6 fruit fly cellular contexts compared by ENCODE assay signal in the genomic region with DNA sequence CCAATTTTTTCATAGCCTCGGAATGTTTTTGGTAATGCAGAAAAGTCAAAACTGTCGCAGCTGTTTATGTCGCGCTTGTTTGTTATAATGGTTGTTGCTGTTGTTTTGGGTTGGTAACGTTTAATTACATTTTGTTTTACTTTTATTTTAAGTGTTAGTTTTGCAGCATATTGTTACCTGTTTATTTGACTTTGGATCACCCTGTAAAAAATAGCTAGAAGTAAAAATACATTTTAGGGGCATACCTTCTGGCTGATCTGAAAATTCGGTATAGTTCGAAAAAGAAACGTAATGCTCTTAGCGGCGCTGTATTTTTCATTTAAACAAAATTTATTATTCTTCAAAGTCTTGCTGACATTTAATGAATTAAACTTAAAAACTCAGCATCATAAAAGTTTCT.
TF ChIP-seq lines count a peak whose summit lies in the region.

No protein-coding gene starts in this region.

- TF ChIP-seq CTCF in S2 (optimal IDR thresholded peaks at IDR 0.05; lab: Kevin White, UChicago) = peak; percentile 69 to 88
- peak; percentile 92 for TF ChIP-seq CTCF in whole organism, embryonic (GFP tag; optimal IDR thresholded peaks at IDR 0.05; lab: Kevin White, UChicago)

TF ChIP-seq in whole organism, adult, 20 proteins besides CTCF, POLR2A, EP300 and RAD21:
- TF ChIP-seq tj (GFP tag; optimal IDR thresholded peaks at IDR 0.05; lab: Kevin White, UChicago) = no peak
- no peak for TF ChIP-seq Mnt (GFP tag; optimal IDR thresholded peaks at IDR 0.05; lab: Kevin White, UChicago)
- TF ChIP-seq ovo (GFP tag; optimal IDR thresholded peaks at IDR 0.05; lab: Kevin White, UChicago) = no peak
- no peak for TF ChIP-seq CG12768 (GFP tag; optimal IDR thresholded peaks at IDR 0.05; lab: Kevin White, UChicago)
- peak; percentile 12 for TF ChIP-seq toe (GFP tag; optimal IDR thresholded peaks at IDR 0.05; lab: Kevin White, UChicago)
- peak; percentile 44 for TF ChIP-seq bab1 (GFP tag; optimal IDR thresholded peaks at IDR 0.05; lab: Kevin White, UChicago)
- no peak for TF ChIP-seq CG33017 (tag; optimal IDR thresholded peaks at IDR 0.05; lab: Kevin White, UChicago)
- TF ChIP-seq CG1620 (GFP tag; optimal IDR thresholded peaks at IDR 0.05; lab: Kevin White, UChicago) = no peak
- TF ChIP-seq kay (GFP tag; lab: Kevin White, UChicago; ENCODE audit: borderline replicate concordance) = no peak
- TF ChIP-seq pad (GFP tag; optimal IDR thresholded peaks at IDR 0.05; lab: Kevin White, UChicago) = no peak
- TF ChIP-seq cnc (optimal IDR thresholded peaks at IDR 0.05; lab: Kevin White, UChicago) = no peak

TF ChIP-seq in whole organism, embryonic, 481 proteins besides CTCF, POLR2A, EP300 and RAD21 (continues in another document):
- TF ChIP-seq CG11560 (tag; IDR thresholded peaks at IDR 0.05; lab: Robert Waterston, UW) (no peak), zen (tag; optimal IDR thresholded peaks at IDR 0.05; lab: Kevin White, UChicago) (peak; percentile 0), CG8765 (GFP tag; IDR thresholded peaks at IDR 0.05; lab: Robert Waterston, UW) (0 out of 2 replicates have a peak, but pooled peaks have one; percentile 10), CG4424 (GFP tag; optimal IDR thresholded peaks at IDR 0.05; lab: Kevin White, UChicago) (peak; percentile 8), Sry-β (GFP tag; optimal IDR thresholded peaks at IDR 0.05; lab: Kevin White, UChicago) (peak; percentile 49), row (GFP tag; IDR thresholded peaks at IDR 0.05; lab: Robert Waterston, UW) (peak; percentile 31; the same call in 2 of the 3 replicates), CG2712 (tag; optimal IDR thresholded peaks at IDR 0.05; lab: Kevin White, UChicago) (peak; percentile 23), CG30403 (GFP tag; optimal IDR thresholded peaks at IDR 0.05; lab: Kevin White, UChicago) (peak; percentile 1), Deaf1 (tag; optimal IDR thresholded peaks at IDR 0.05; lab: Kevin White, UChicago) (no peak), CG6254 (GFP tag; optimal IDR thresholded peaks at IDR 0.05; lab: Kevin White, UChicago) (peak; percentile 96), ATbp (GFP tag; optimal IDR thresholded peaks at IDR 0.05; lab: Kevin White, UChicago) (no peak), CG14441 (GFP tag; IDR thresholded peaks at IDR 0.05; lab: Robert Waterston, UW) (peak; percentile 16; the same call in 1 of the 2 replicates), Jarid2 (GFP tag; optimal IDR thresholded peaks at IDR 0.05; lab: Kevin White, UChicago) (peak; percentile 16), CG7839 (tag; optimal IDR thresholded peaks at IDR 0.05; lab: Kevin White, UChicago) (peak; percentile 4), CG42726 (GFP tag; IDR thresholded peaks at IDR 0.05; lab: Robert Waterston, UW; ENCODE audit: partially characterized antibody) (0 out of 2 replicates have a peak, but pooled peaks have one; percentile 22), Lhr (GFP tag; optimal IDR thresholded peaks at IDR 0.05; lab: Kevin White, UChicago) (peak; percentile 23), CG11504 (tag; optimal IDR thresholded peaks at IDR 0.05; lab: Kevin White, UChicago) (peak; percentile 10)

TF ChIP-seq in whole organism, prepupa, 60 proteins besides CTCF, POLR2A, EP300 and RAD21:
- 0 out of 3 replicates have a peak, but pooled peaks have one; percentile 48 for TF ChIP-seq eg (GFP tag; IDR thresholded peaks at IDR 0.05; lab: Robert Waterston, UW)
- TF ChIP-seq CG9139 (GFP tag; optimal IDR thresholded peaks at IDR 0.05; lab: Kevin White, UChicago) = no peak
- TF ChIP-seq esn (GFP tag; optimal IDR thresholded peaks at IDR 0.05; lab: Kevin White, UChicago) = no peak
- peak; percentile 5 for TF ChIP-seq CG3919 (GFP tag; optimal IDR thresholded peaks at IDR 0.05; lab: Kevin White, UChicago)
- peak; percentile 56 for TF ChIP-seq Eip78C (GFP tag; lab: Kevin White, UChicago)

TF ChIP-seq in whole organism, pupa, 21 proteins besides CTCF, POLR2A, EP300 and RAD21:
- TF ChIP-seq D1 (tag; optimal IDR thresholded peaks at IDR 0.05; lab: Kevin White, UChicago) (peak; percentile 47), fd96Ca (GFP tag; IDR thresholded peaks at IDR 0.05; lab: Robert Waterston, UW) (no peak)
TF ChIP-seq in whole organism, pupa: peak in this region for 1.

TF ChIP-seq in whole organism, wandering third instar larva, 38 proteins besides CTCF, POLR2A, EP300 and RAD21:
- TF ChIP-seq sv (GFP tag; optimal IDR thresholded peaks at IDR 0.05; lab: Kevin White, UChicago) (no peak), Myc (optimal IDR thresholded peaks at IDR 0.05; lab: Kevin White, UChicago) (peak; percentile 70), tai (GFP tag; optimal IDR thresholded peaks at IDR 0.05; lab: Kevin White, UChicago) (peak; percentile 37)
